Worm (Caenorhabditis elegans): ENCODE measurements around the gene nlp-79.

DNA sequence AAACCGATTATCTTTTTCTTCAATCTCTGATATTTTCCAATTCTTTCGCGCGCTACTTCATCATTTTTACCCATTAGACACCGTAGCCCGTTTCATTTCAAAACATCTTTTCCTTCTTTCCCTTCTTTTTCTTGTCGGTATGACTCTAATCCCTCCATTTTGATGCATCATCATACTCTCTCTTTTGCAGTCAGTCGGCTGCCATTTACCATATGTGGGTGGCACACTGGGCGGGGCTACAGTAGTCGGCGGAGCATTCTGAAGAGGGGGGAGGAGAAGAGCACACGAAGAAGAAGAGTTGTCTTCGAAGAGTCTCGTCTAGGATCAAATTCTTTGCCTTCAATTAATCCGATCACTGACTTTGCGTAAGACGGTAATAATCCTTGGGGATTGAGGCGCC lies 30.6 kb upstream of the nlp-79 start, which contains the start of gene unc-30:
- TF ChIP-seq unc-62 (GFP tag; optimal IDR thresholded peaks at IDR 0.05) (no peak), unc-39 (tag; optimal IDR thresholded peaks at IDR 0.05) (no peak), pha-4 (tag; optimal IDR thresholded peaks at IDR 0.05) (no peak)
